Worm (Caenorhabditis elegans): ENCODE measurements around the gene fbxl-5.
"Not testable (repeated sequence)": the region's sequence is repeated elsewhere in the genome, so short reads cannot be mapped to it uniquely, and the experiment has no call there.

Gene fbxl-5

ce11 chrV:7742485-7742959 is at the start of gene fbxl-5:
Gene fbxl-5 (plus strand): TSS chrV:7742909.
- no peak for TF ChIP-seq nhr-11 (tag; optimal IDR thresholded peaks at IDR 0.05)
- no peak for TF ChIP-seq irx-1 (tag; optimal IDR thresholded peaks at IDR 0.05)
- no peak for TF ChIP-seq zag-1 (tag; optimal IDR thresholded peaks at IDR 0.05)
- TF ChIP-seq nhr-77 (tag; optimal IDR thresholded peaks at IDR 0.05) = no peak
- no peak for TF ChIP-seq jun-1 (tag; optimal IDR thresholded peaks at IDR 0.05)
- no peak for TF ChIP-seq mep-1 (tag; optimal IDR thresholded peaks at IDR 0.05)
- no peak for TF ChIP-seq fkh-4 (tag; optimal IDR thresholded peaks at IDR 0.05; ENCODE audit: borderline replicate concordance)
- TF ChIP-seq vab-15 (tag; optimal IDR thresholded peaks at IDR 0.05) = no peak

DNA sequence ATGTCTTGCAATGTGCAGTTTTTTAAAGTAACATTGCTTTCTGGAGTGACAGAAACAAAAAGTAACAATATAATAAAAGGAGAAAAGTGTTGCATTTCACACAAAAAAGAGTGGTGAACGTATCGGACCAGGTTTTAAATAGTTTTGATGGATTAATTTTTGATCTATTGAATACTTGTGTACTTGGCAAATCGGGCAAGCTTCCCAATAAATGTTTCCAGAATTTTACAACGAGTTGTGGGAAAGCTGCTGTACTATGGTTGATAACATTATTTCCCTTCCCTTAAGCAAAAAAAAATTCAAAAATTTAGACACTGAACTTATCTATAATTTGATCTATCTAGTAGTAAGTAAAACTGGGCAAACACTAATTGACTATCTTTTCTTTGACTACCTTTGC is 49.3 kb upstream of the fbxl-5 start, which contains the start of gene C12D5.10:
Gene C12D5.10, minus strand, starts transcription at position 101 of the 400 bp plus-strand sequence.
- TF ChIP-seq mep-1 (tag; optimal IDR thresholded peaks at IDR 0.05) (no peak), lin-13 (GFP tag; optimal IDR thresholded peaks at IDR 0.05) (no peak), nhr-11 (tag; optimal IDR thresholded peaks at IDR 0.05) (no peak), nhr-84 (tag; optimal IDR thresholded peaks at IDR 0.05) (no peak), unc-130 (tag; optimal IDR thresholded peaks at IDR 0.05) (no peak), unc-62 (GFP tag; optimal IDR thresholded peaks at IDR 0.05) (no peak), hlh-17 (GFP tag; optimal IDR thresholded peaks at IDR 0.05; ENCODE audit: borderline replicate concordance) (no peak), dsc-1 (tag; optimal IDR thresholded peaks at IDR 0.05) (no peak), ceh-90 (tag; optimal IDR thresholded peaks at IDR 0.05) (no peak), nhr-19 (GFP tag; conservative IDR thresholded peaks at IDR 0.05) (no peak), jun-1 (tag; optimal IDR thresholded peaks at IDR 0.05) (no peak), zip-4 (GFP tag; optimal IDR thresholded peaks at IDR 0.05) (no peak)

ce11 chrV:7696842-7697241 is 45.9 kb upstream of the fbxl-5 start, which contains the start of gene ZK105.3:
Gene ZK105.3 (plus strand): TSS chrV:7697142.
- no peak for TF ChIP-seq sptf-1 (tag; optimal IDR thresholded peaks at IDR 0.05)
- no peak for TF ChIP-seq mab-9 (GFP tag; IDR thresholded peaks at IDR 0.05)
- TF ChIP-seq lin-14 (GFP tag; optimal IDR thresholded peaks at IDR 0.05) = no peak
- no peak for TF ChIP-seq aly-2 (tag; optimal IDR thresholded peaks at IDR 0.05)
- no peak for TF ChIP-seq nhr-84 (tag; optimal IDR thresholded peaks at IDR 0.05)
- TF ChIP-seq ceh-82 (tag; optimal IDR thresholded peaks at IDR 0.05) = no peak
- TF ChIP-seq efl-3 (GFP tag; optimal IDR thresholded peaks at IDR 0.05) = no peak

DNA sequence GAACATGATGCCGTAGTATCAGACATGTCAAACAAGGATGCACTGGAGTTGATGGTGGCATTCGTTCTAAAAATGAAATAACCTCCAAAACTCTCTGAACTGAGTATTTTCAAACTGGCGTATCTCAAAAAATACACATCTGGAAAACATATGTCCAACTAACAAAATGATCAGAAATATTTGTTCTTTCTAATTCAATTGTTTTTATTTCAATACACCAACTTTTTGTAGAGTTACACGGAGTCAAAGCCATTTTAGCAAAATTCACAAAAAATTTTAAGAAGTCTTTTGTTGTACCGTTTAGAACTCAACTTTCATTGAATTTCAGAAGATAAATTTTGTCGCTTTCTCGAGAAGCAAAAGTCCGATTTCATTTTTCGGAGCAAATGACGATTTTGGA is 39.2 kb upstream of the fbxl-5 start, which contains the start of gene srsx-40:
Gene srsx-40, minus strand, starts transcription at position 101 of the 400 bp plus-strand sequence.
- TF ChIP-seq C04F5.9, ztf-11, nhr-84 (tag; optimal IDR thresholded peaks at IDR 0.05): not testable (repeated sequence)

ce11 chrV:7705316-7705715 is 37.4 kb upstream of the fbxl-5 start, which contains the start of gene srw-3:
Gene srw-3 (plus strand): TSS chrV:7705616.
- TF ChIP-seq dpl-1 (GFP tag; optimal IDR thresholded peaks at IDR 0.05) (no peak), ama-1 (optimal IDR thresholded peaks at IDR 0.05) (no peak), xbp-1 (tag; optimal IDR thresholded peaks at IDR 0.05) (no peak), sptf-1 (tag; optimal IDR thresholded peaks at IDR 0.05) (no peak), nhr-71 (tag; optimal IDR thresholded peaks at IDR 0.05) (no peak), rnt-1 (tag; optimal IDR thresholded peaks at IDR 0.05) (no peak)

DNA sequence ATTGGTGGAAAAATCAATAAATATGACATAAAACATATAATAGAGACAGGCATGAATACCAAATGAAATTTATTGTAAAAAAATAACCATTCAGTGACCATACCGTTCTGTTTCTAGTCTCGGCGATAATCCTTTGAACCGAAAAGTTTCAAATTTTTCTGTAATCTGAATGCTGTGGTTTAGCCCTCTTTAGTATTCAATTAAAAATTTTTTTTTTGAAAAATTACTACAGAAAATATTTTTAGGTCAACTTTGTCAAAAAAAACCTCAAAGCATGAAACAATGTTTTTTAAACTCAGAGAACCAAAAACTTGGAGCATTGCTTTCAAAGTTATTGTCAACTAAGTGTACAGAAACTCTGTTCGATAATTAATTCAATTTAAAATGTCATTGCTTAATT is 34.2 kb upstream of the fbxl-5 start, which contains the start of gene ZK105.11:
Gene ZK105.11, minus strand, starts transcription at position 101 of the 400 bp plus-strand sequence.
- TF ChIP-seq lin-13 (GFP tag; optimal IDR thresholded peaks at IDR 0.05) = no peak
- no peak for TF ChIP-seq ceh-90 (tag; optimal IDR thresholded peaks at IDR 0.05)
- TF ChIP-seq dpl-1 (GFP tag; optimal IDR thresholded peaks at IDR 0.05) = no peak
- no peak for TF ChIP-seq alr-1 (tag; optimal IDR thresholded peaks at IDR 0.05; ENCODE audit: borderline replicate concordance)
- no peak for TF ChIP-seq isw-1 (GFP tag; IDR thresholded peaks at IDR 0.05)
- TF ChIP-seq sox-4 (tag; optimal IDR thresholded peaks at IDR 0.05) = no peak
- no peak for TF ChIP-seq grh-1 (GFP tag; IDR thresholded peaks at IDR 0.05)
- TF ChIP-seq fkh-8 (tag; optimal IDR thresholded peaks at IDR 0.05) = no peak
- no peak for TF ChIP-seq C34B4.2 (tag; optimal IDR thresholded peaks at IDR 0.05)
- no peak for TF ChIP-seq snu-23 (GFP tag; optimal IDR thresholded peaks at IDR 0.05)
- TF ChIP-seq pqm-1 (tag; optimal IDR thresholded peaks at IDR 0.05) = no peak
- TF ChIP-seq xbp-1 (tag; optimal IDR thresholded peaks at IDR 0.05) = no peak
- no peak for TF ChIP-seq zag-1 (tag; optimal IDR thresholded peaks at IDR 0.05)
- no peak for TF ChIP-seq elt-2 (tag; optimal IDR thresholded peaks at IDR 0.05)
- TF ChIP-seq nhr-85 (tag) = no peak
- TF ChIP-seq unc-98 (GFP tag; IDR thresholded peaks at IDR 0.05) = no peak

All from whole organism, L1 larva.